Worm (Caenorhabditis elegans) whole organism, L1 larva: ENCODE measurements around the gene mel-11.
A peak's percentile ranks its signal among the peaks of the same experiment; 100 is the strongest.

Source experiments
- C04F5.9 ChIP-seq: sonication (generic microtip); optimal IDR thresholded peaks from 2 replicates; lab custom pipeline; 2016; ENCODE audit warnings: missing genetic modification characterization, missing compliant biosample characterization
- C16A3.4 ChIP-seq: fragments of 150-350 bp; optimal IDR thresholded peaks from 2 replicates; lab custom pipeline; 2014; ENCODE audit warnings: missing biosample characterization, missing genetic modification characterization
- aha-1 ChIP-seq: fragments of 150-350 bp; optimal IDR thresholded peaks from 2 replicates; lab custom pipeline; 2014; ENCODE audit warnings: missing biosample characterization, missing genetic modification characterization
- aly-2 ChIP-seq: fragments of 150-350 bp; optimal IDR thresholded peaks from 2 replicates; lab custom pipeline; 2014; ENCODE audit warnings: missing biosample characterization, missing genetic modification characterization
- blmp-1 ChIP-seq: fragments of 150-350 bp; optimal IDR thresholded peaks from 2 replicates; lab custom pipeline; 2014; ENCODE audit warnings: missing biosample characterization, missing genetic modification characterization
- ceh-63 ChIP-seq: fragments of 200-800 bp; sonication (Bioruptor generic); optimal IDR thresholded peaks from 2 replicates; lab custom pipeline; 2018; ENCODE audit warnings: mild to moderate bottlenecking, missing genetic modification characterization, missing compliant biosample characterization
- ceh-8 ChIP-seq: fragments of 200-800 bp; sonication (Bioruptor generic); optimal IDR thresholded peaks from 2 replicates; lab custom pipeline; 2018; ENCODE audit warnings: mild to moderate bottlenecking, missing genetic modification characterization, moderate library complexity, missing compliant biosample characterization
- ceh-82 ChIP-seq, 3 experiments: fragments of 150-350 bp in 1 of 3; sonication (generic microtip) in 2 of 3; optimal IDR thresholded peaks; 2 replicates each; lab custom pipeline; 2014 to 2017; ENCODE audit warnings: missing biosample characterization in 3 of 3, missing genetic modification characterization in 3 of 3
- ceh-88 ChIP-seq: fragments of 200-800 bp; sonication (Bioruptor generic); IDR thresholded peaks from 2 replicates; pipeline ENCODE4 v1.3.6; 2022; ENCODE audit warnings: missing genetic modification characterization, missing compliant biosample characterization
- ceh-90 ChIP-seq: sonication (generic microtip); optimal IDR thresholded peaks from 2 replicates; lab custom pipeline; 2016; ENCODE audit warnings: missing genetic modification characterization, missing compliant biosample characterization
- dsc-1 ChIP-seq: sonication (generic microtip); optimal IDR thresholded peaks from 2 replicates; lab custom pipeline; 2016; ENCODE audit warnings: mild to moderate bottlenecking, missing genetic modification characterization, missing compliant biosample characterization
- efl-1 ChIP-seq, 4 experiments: fragments of 150-350 bp; optimal IDR thresholded peaks in 3 of 4; peaks in 1 of 4; 1 replicate in 1 of 4; 2 replicates in 3 of 4; lab custom pipeline; 2014; ENCODE audit warnings: missing biosample characterization in 2 of 4, missing genetic modification characterization in 2 of 4, missing genetic modification reagents in 2 of 4
- elt-3 ChIP-seq, 6 experiments: fragments of 150-350 bp in 1 of 6; sonication (generic microtip); optimal IDR thresholded peaks; 2 replicates each; lab custom pipeline; 2017 to 2018; ENCODE audit warnings: missing biosample characterization in 6 of 6, missing genetic modification characterization in 6 of 6, inconsistent platforms in 1 of 6
- ets-5 ChIP-seq: fragments of 200-800 bp; sonication (Bioruptor generic); IDR thresholded peaks from 2 replicates; pipeline ENCODE4 v1.3.6; 2022; ENCODE audit warnings: missing genetic modification characterization, missing compliant biosample characterization
- fkh-4 ChIP-seq: sonication (generic microtip); optimal IDR thresholded peaks from 2 replicates; lab custom pipeline; 2016; ENCODE audit warnings: missing compliant biosample characterization, missing genetic modification characterization, borderline replicate concordance
- fkh-8 ChIP-seq: sonication (generic microtip); optimal IDR thresholded peaks from 2 replicates; lab custom pipeline; 2016; ENCODE audit warnings: mild to moderate bottlenecking, missing genetic modification characterization, missing compliant biosample characterization
- fos-1 ChIP-seq: fragments of 150-350 bp; optimal IDR thresholded peaks from 2 replicates; lab custom pipeline; 2014; ENCODE audit warnings: missing biosample characterization, missing genetic modification characterization
- hlh-4 ChIP-seq: sonication (generic microtip); optimal IDR thresholded peaks from 2 replicates; lab custom pipeline; 2016; ENCODE audit warnings: mild to moderate bottlenecking, missing genetic modification characterization, missing compliant biosample characterization
- lin-13 ChIP-seq: fragments of 150-350 bp; optimal IDR thresholded peaks from 2 replicates; lab custom pipeline; 2014; ENCODE audit warnings: missing biosample characterization, missing genetic modification reagents, missing genetic modification characterization
- lin-39 ChIP-seq: fragments of 150-350 bp; optimal IDR thresholded peaks from 2 replicates; lab custom pipeline; 2014; ENCODE audit warnings: missing biosample characterization, missing genetic modification reagents, missing genetic modification characterization
- lsy-2 ChIP-seq, 2 experiments: fragments of 150-350 bp; optimal IDR thresholded peaks; 2 replicates each; lab custom pipeline; 2014; ENCODE audit warnings: missing biosample characterization in 2 of 2, missing genetic modification characterization in 2 of 2
- mab-9 ChIP-seq: fragments of 200-800 bp; sonication (Bioruptor generic); IDR thresholded peaks from 2 replicates; pipeline ENCODE4 v1.3.6; 2022; ENCODE audit warnings: missing genetic modification reagents, missing genetic modification characterization, missing compliant biosample characterization
- mdl-1 ChIP-seq, 2 experiments: fragments of 150-350 bp; optimal IDR thresholded peaks; 2 replicates each; lab custom pipeline; 2014 to 2017; ENCODE audit warnings: missing biosample characterization in 2 of 2, missing genetic modification characterization in 2 of 2, inconsistent platforms in 1 of 2
- mef-2 ChIP-seq: fragments of 150-350 bp; optimal IDR thresholded peaks from 2 replicates; lab custom pipeline; 2014; ENCODE audit warnings: missing biosample characterization, missing genetic modification characterization
- mep-1 ChIP-seq: fragments of 150-350 bp; optimal IDR thresholded peaks from 2 replicates; lab custom pipeline; 2014; ENCODE audit warnings: missing biosample characterization, missing genetic modification characterization
- nhr-11 ChIP-seq: fragments of 150-350 bp; optimal IDR thresholded peaks from 2 replicates; lab custom pipeline; 2014; ENCODE audit warnings: missing biosample characterization, missing genetic modification characterization
- nhr-12 ChIP-seq: sonication (generic microtip); optimal IDR thresholded peaks from 2 replicates; lab custom pipeline; 2017; ENCODE audit warnings: missing biosample characterization, missing genetic modification characterization
- nhr-28 ChIP-seq: fragments of 150-350 bp; optimal IDR thresholded peaks from 2 replicates; lab custom pipeline; 2014; ENCODE audit warnings: missing biosample characterization, missing genetic modification characterization
- nhr-47 ChIP-seq: sonication (generic microtip); optimal IDR thresholded peaks from 2 replicates; lab custom pipeline; 2016; ENCODE audit warnings: mild to moderate bottlenecking, missing genetic modification characterization, moderate library complexity, missing compliant biosample characterization
- nhr-71 ChIP-seq: sonication (generic microtip); optimal IDR thresholded peaks from 2 replicates; lab custom pipeline; 2016; ENCODE audit warnings: mild to moderate bottlenecking, missing genetic modification characterization, moderate library complexity, missing compliant biosample characterization
- nhr-85 ChIP-seq: sonication (generic microtip); peaks from one replicate; lab custom pipeline; 2016; ENCODE audit warnings: missing genetic modification characterization, inconsistent platforms, missing compliant biosample characterization
- nhr-90 ChIP-seq: sonication (generic microtip); optimal IDR thresholded peaks from 2 replicates; lab custom pipeline; 2016; ENCODE audit warnings: mild to moderate bottlenecking, missing genetic modification characterization, missing compliant biosample characterization; ENCODE audit not compliant: poor library complexity
- pag-3 ChIP-seq: sonication (generic microtip); optimal IDR thresholded peaks from 2 replicates; lab custom pipeline; 2017; ENCODE audit warnings: missing genetic modification characterization, mild to moderate bottlenecking, missing compliant biosample characterization, antibody characterized with exemption, borderline replicate concordance; ENCODE audit not compliant: insufficient read depth
- pax-3 ChIP-seq: fragments of 200-800 bp; sonication (Bioruptor generic); optimal IDR thresholded peaks from 2 replicates; lab custom pipeline; 2018; ENCODE audit warnings: mild to moderate bottlenecking, missing genetic modification characterization, moderate library complexity, missing compliant biosample characterization
- snu-23 ChIP-seq: sonication (generic microtip); optimal IDR thresholded peaks from 2 replicates; lab custom pipeline; 2016; ENCODE audit warnings: missing genetic modification characterization, missing compliant biosample characterization
- swsn-7 ChIP-seq: sonication (generic microtip); optimal IDR thresholded peaks from 2 replicates; lab custom pipeline; 2016; ENCODE audit warnings: missing genetic modification characterization, missing compliant biosample characterization
- tbx-2 ChIP-seq: sonication (generic microtip); optimal IDR thresholded peaks from 2 replicates; lab custom pipeline; 2016; ENCODE audit warnings: missing genetic modification characterization, missing compliant biosample characterization
- tlp-1 ChIP-seq: fragments of 150-350 bp; optimal IDR thresholded peaks from 2 replicates; lab custom pipeline; 2014; ENCODE audit warnings: missing biosample characterization, missing genetic modification characterization
- unc-30 ChIP-seq: sonication (generic microtip); optimal IDR thresholded peaks from 2 replicates; lab custom pipeline; 2017; ENCODE audit warnings: missing biosample characterization, missing genetic modification characterization
- unc-62 ChIP-seq: fragments of 150-350 bp; optimal IDR thresholded peaks from 2 replicates; lab custom pipeline; 2014; ENCODE audit warnings: missing biosample characterization, missing genetic modification reagents, missing genetic modification characterization
- unc-86 ChIP-seq: sonication (generic microtip); optimal IDR thresholded peaks from 2 replicates; lab custom pipeline; 2016; ENCODE audit warnings: missing genetic modification characterization, missing compliant biosample characterization
- unc-98 ChIP-seq: fragments of 200-800 bp; sonication (Bioruptor generic); IDR thresholded peaks from 2 replicates; pipeline ENCODE4 v1.3.6; 2022; ENCODE audit warnings: missing genetic modification characterization, missing compliant biosample characterization
- vab-15 ChIP-seq: sonication (generic microtip); optimal IDR thresholded peaks from 2 replicates; lab custom pipeline; 2017; ENCODE audit warnings: missing genotype, mild to moderate bottlenecking, missing genetic modification characterization, missing compliant biosample characterization
- zag-1 ChIP-seq: fragments of 150-350 bp; optimal IDR thresholded peaks from 2 replicates; lab custom pipeline; 2014; ENCODE audit warnings: missing biosample characterization, missing genetic modification characterization
- ztf-11 ChIP-seq, 2 experiments: sonication (generic microtip); optimal IDR thresholded peaks; 2 replicates each; lab custom pipeline; 2016 to 2017; ENCODE audit warnings: missing genetic modification characterization in 2 of 2, missing biosample characterization in 1 of 2, missing compliant biosample characterization in 1 of 2
- ztf-4 ChIP-seq: fragments of 150-350 bp; optimal IDR thresholded peaks from 2 replicates; lab custom pipeline; 2014; ENCODE audit warnings: missing biosample characterization, missing genetic modification characterization

The mel-11 gene

DNA sequence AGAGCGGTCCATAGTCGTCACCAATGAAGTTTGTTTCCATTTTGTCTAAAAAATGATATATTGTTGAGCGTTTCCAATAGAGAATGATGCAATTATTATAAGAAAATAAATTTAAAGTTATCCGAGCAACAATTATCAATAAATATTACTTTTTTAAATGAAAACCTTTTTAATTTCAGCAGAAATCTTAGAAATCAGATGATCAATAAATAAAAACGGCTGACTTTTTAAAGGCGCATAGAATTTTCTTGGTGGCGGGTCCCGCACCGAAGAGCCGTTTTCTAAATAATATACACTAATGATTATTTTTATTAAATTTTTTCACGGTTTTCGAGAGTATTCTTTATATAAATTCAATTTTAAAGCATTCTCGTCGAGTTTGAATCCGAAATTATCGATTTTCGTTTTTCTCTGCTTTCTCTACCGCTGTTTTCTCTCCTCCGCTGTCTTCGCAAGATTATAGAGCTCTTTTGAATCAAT lies 35.4 kb upstream of the mel-11 start, which contains the start of gene rab-39 (continued):
- TF ChIP-seq fkh-8 (tag; lab: Kevin White, UChicago) (peak; percentile 29), ets-5 (GFP tag; lab: Robert Waterston, UW) (no peak), ceh-82 (tag; optimal IDR thresholded peaks at IDR 0.05; lab: Kevin White, UChicago) (no peak), fos-1 (tag; lab: Kevin White, UChicago) (no peak), unc-86 (tag; lab: Kevin White, UChicago) (no peak), unc-98 (GFP tag; lab: Robert Waterston, UW) (no peak), tbx-2 (tag; lab: Kevin White, UChicago) (no peak), nhr-47 (tag; lab: Kevin White, UChicago) (peak; percentile 23), nhr-85 (tag; lab: Kevin White, UChicago) (no peak), hlh-4 (tag; lab: Kevin White, UChicago) (no peak), unc-30 (no peak), nhr-71 (tag; lab: Kevin White, UChicago) (peak; percentile 30), mdl-1 (tag; optimal IDR thresholded peaks at IDR 0.05; lab: Kevin White, UChicago) (no peak), pag-3 (tag; lab: Kevin White, UChicago) (no peak), ztf-4 (no peak), blmp-1 (peak; percentile 45), pax-3 (tag; lab: Kevin White, UChicago) (no peak), snu-23 (GFP tag; lab: Kevin White, UChicago) (peak; percentile 7), nhr-11 (no peak), ceh-63 (GFP tag; lab: Kevin White, UChicago) (no peak), swsn-7 (tag; lab: Kevin White, UChicago) (no peak), tlp-1 (tag; lab: Kevin White, UChicago) (no peak), fkh-4 (tag; lab: Kevin White, UChicago) (no peak), dsc-1 (tag; lab: Kevin White, UChicago) (peak; percentile 33), ztf-11 (tag; optimal IDR thresholded peaks at IDR 0.05; lab: Kevin White, UChicago) (no peak), lsy-2 (tag; optimal IDR thresholded peaks at IDR 0.05; lab: Kevin White, UChicago) (peak; percentile 42 to 70), nhr-12 (tag; lab: Kevin White, UChicago) (no peak), C16A3.4 (peak; percentile 26), ceh-8 (GFP tag; lab: Kevin White, UChicago) (no peak), mef-2 (tag; lab: Kevin White, UChicago) (no peak), lin-13 (no peak), C04F5.9 (tag; lab: Kevin White, UChicago) (no peak), lin-39 (tag; lab: Kevin White, UChicago) (no peak), vab-15 (tag; lab: Kevin White, UChicago) (no peak), mep-1 (tag; lab: Kevin White, UChicago) (peak; percentile 65), ceh-88 (GFP tag; lab: Robert Waterston, UW) (no peak), nhr-90 (tag; lab: Kevin White, UChicago) (no peak), zag-1 (no peak), aha-1 (no peak), unc-62 (GFP tag; lab: Kevin White, UChicago) (no peak), elt-3 (tag; optimal IDR thresholded peaks at IDR 0.05; lab: Kevin White, UChicago) (no peak), nhr-28 (tag; lab: Kevin White, UChicago) (no peak), aly-2 (tag; lab: Kevin White, UChicago) (no peak), efl-1 (optimal IDR thresholded peaks at IDR 0.05; lab: Kevin White, UChicago) (peak; percentile 15 to 30), efl-1 (GFP tag; optimal IDR thresholded peaks at IDR 0.05 in 1 of 2; lab: Kevin White, UChicago) (peak; percentile 40 to 83), mab-9 (GFP tag; lab: Robert Waterston, UW) (no peak), ceh-90 (tag; lab: Kevin White, UChicago) (no peak)
- TF ChIP-seq, all 84 proteins: peak for 15
